Worm (Caenorhabditis elegans): ENCODE results near the gene hint-3.
A peak's percentile ranks its signal among the peaks of the same experiment; 100 is the strongest.

Gene hint-3

DNA sequence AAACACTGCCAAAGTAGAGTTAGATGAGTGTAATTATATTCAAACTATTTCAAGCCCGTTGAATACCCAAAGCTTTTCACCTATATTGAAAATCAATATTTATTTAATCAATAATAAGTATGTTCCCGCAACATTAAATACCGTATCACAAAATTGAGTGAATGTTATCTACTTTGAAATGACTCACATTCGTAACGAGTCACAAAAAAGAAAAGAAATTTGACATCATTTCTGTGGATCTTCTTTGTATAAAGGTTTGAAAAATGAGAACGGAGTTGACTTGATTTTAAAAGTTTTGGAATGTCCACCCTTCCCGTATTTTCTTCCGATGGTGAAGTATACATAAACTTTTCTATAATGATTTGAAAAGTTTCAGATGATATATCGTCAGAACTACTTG, 25.0 kb upstream of the hint-3 start, which contains the start of gene srr-10:
TSS of gene srr-10 (plus strand) at position 301 of the 400 bp plus-strand sequence.
- no peak for TF ChIP-seq jun-1 (tag; optimal IDR thresholded peaks at IDR 0.05)

DNA sequence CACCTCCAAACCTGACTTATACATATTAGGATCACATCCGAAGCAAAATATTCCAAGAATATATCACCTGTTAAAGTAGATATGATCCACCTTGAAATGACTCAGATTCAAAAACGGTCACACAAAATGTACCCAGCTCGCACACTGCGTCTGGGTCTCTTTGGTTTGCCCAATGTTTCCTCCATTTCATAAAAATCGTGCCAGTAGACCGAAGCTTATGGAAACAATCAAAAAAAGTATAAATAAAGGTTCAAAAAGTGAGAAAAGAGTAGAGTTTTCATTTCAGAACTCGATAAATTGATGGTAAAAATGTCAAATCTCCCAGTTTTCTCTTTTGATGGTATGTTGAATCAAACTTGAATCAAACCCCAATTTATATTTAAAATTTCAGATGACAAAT, 22.6 kb upstream of the hint-3 start, which contains the start of gene srr-9:
TSS of gene srr-9 (plus strand) at position 301 of the 400 bp plus-strand sequence.
- TF ChIP-seq ceh-16 (tag; optimal IDR thresholded peaks at IDR 0.05): no peak
- TF ChIP-seq skn-1 (tag; optimal IDR thresholded peaks at IDR 0.05): no peak
- TF ChIP-seq nhr-76 (tag; optimal IDR thresholded peaks at IDR 0.05): no peak
- TF ChIP-seq ceh-28 (tag; optimal IDR thresholded peaks at IDR 0.05): no peak
- TF ChIP-seq lin-15B (tag; optimal IDR thresholded peaks at IDR 0.05): no peak
- no peak for TF ChIP-seq nhr-67 (tag; optimal IDR thresholded peaks at IDR 0.05)
- TF ChIP-seq ztf-4 (tag; optimal IDR thresholded peaks at IDR 0.05): no peak
- TF ChIP-seq sea-2 (GFP tag; optimal IDR thresholded peaks at IDR 0.05): no peak
- TF ChIP-seq lin-39 (tag; optimal IDR thresholded peaks at IDR 0.05): no peak
- no peak for TF ChIP-seq mml-1 (tag; optimal IDR thresholded peaks at IDR 0.05)
- TF ChIP-seq nhr-77 (tag; optimal IDR thresholded peaks at IDR 0.05): no peak
- no peak for TF ChIP-seq egl-27 (tag; optimal IDR thresholded peaks at IDR 0.05)
- no peak for TF ChIP-seq egl-5 (tag; optimal IDR thresholded peaks at IDR 0.05)
- TF ChIP-seq hmg-11 (tag; optimal IDR thresholded peaks at IDR 0.05): no peak
- TF ChIP-seq nhr-43 (tag; optimal IDR thresholded peaks at IDR 0.05; ENCODE audit: poor library complexity, severe bottlenecking): no peak

DNA sequence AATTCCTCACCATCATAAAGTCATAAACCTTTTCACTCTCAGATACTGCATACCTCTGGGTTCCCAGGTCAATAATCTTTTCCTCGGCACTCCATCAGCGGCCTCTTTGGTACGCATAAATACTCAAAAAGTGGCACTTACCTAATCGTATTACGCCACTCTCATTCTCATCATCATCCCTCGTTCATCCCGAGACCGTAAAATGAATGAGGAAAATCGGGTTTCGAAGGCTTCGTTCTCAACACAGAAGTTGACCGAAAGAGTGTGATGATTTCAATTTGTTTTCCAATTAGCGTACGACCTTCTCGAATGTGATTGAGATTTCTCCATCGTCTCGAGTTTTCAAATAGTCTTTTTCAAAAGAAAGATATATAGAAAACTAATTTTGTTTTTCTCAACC, 20.3 kb upstream of the hint-3 start:
- TF ChIP-seq nhr-237 (tag; optimal IDR thresholded peaks at IDR 0.05) (no peak), skn-1 (tag; optimal IDR thresholded peaks at IDR 0.05) (no peak), nhr-76 (tag; optimal IDR thresholded peaks at IDR 0.05) (no peak), nhr-12 (tag; optimal IDR thresholded peaks at IDR 0.05) (no peak), tbx-2 (tag; optimal IDR thresholded peaks at IDR 0.05) (no peak), unc-39 (tag; optimal IDR thresholded peaks at IDR 0.05) (no peak), nhr-28 (tag; optimal IDR thresholded peaks at IDR 0.05) (no peak), aly-2 (tag; optimal IDR thresholded peaks at IDR 0.05) (no peak), R02D3.7 (tag; optimal IDR thresholded peaks at IDR 0.05) (no peak), pha-4 (tag; optimal IDR thresholded peaks at IDR 0.05) (no peak)

DNA sequence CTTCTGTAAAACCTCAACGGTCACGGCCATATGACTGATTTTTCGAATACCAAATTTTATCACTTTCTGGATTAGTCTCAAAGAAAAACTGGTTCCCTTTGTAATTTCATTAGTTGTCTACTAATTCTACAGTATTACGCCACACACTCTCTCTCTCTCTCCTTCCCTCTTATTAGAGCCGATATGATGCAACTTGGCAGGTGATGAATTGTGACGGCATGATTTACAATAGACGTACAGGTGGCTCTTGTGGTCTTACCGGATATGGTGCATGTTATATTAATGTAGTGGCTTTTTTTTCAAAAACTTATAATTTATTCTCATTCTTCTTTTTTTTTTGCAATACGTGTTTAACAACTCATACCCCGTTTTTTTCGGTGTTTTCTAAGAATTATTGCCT, 18.4 kb upstream of the hint-3 start:
- no peak for TF ChIP-seq pha-4 (tag; optimal IDR thresholded peaks at IDR 0.05)
- TF ChIP-seq ceh-9 (tag; optimal IDR thresholded peaks at IDR 0.05): no peak
- no peak for TF ChIP-seq skn-1 (tag; optimal IDR thresholded peaks at IDR 0.05)
- TF ChIP-seq nhr-11 (tag; optimal IDR thresholded peaks at IDR 0.05): no peak
- no peak for TF ChIP-seq nhr-43 (tag; optimal IDR thresholded peaks at IDR 0.05; ENCODE audit: poor library complexity, severe bottlenecking)

DNA sequence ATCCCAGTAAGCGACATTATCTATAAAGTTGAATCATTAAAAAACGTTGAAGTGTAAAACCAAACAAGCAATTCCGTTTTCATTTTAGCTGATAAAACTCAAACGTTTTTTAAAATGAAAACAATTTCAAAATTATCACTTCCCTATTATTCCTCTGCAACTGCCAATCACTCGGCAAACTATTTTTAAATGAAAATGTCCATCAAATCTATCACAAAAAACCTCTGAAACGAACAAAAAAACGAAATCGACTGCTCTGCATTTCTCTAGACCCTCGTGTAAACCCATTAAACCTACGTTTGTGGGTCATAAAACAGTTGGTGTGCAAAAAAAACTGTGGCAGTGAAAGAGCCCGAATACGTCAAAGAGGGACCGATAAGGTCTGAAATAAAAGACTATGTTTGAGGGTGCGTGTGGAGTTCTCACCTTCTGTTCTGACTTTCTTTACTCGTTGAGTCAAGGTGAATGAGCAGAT, 17.8 kb upstream of the hint-3 start, which contains the start of gene fbxl-5:
TSS of gene fbxl-5 (plus strand) at position 425 of the 475 bp plus-strand sequence.
- TF ChIP-seq elt-3 (tag; optimal IDR thresholded peaks at IDR 0.05) (no peak), skn-1 (tag; optimal IDR thresholded peaks at IDR 0.05) (no peak), elt-2 (tag; optimal IDR thresholded peaks at IDR 0.05) (no peak), nhr-12 (tag; optimal IDR thresholded peaks at IDR 0.05) (no peak), pqm-1 (tag; optimal IDR thresholded peaks at IDR 0.05) (no peak), egl-5 (tag; optimal IDR thresholded peaks at IDR 0.05) (no peak), egl-27 (tag; optimal IDR thresholded peaks at IDR 0.05) (no peak), fkh-10 (GFP tag; optimal IDR thresholded peaks at IDR 0.05) (no peak), zag-1 (tag; optimal IDR thresholded peaks at IDR 0.05) (no peak), ztf-4 (tag; optimal IDR thresholded peaks at IDR 0.05) (no peak), jun-1 (tag; optimal IDR thresholded peaks at IDR 0.05) (no peak), nhr-77 (tag; optimal IDR thresholded peaks at IDR 0.05) (no peak), hmg-11 (tag; optimal IDR thresholded peaks at IDR 0.05) (no peak), nhr-25 (tag; optimal IDR thresholded peaks at IDR 0.05) (no peak), fkh-2 (tag; optimal IDR thresholded peaks at IDR 0.05) (no peak), R02D3.7 (tag; optimal IDR thresholded peaks at IDR 0.05) (no peak), nhr-28 (tag; optimal IDR thresholded peaks at IDR 0.05) (no peak), unc-39 (tag; optimal IDR thresholded peaks at IDR 0.05) (no peak)

DNA sequence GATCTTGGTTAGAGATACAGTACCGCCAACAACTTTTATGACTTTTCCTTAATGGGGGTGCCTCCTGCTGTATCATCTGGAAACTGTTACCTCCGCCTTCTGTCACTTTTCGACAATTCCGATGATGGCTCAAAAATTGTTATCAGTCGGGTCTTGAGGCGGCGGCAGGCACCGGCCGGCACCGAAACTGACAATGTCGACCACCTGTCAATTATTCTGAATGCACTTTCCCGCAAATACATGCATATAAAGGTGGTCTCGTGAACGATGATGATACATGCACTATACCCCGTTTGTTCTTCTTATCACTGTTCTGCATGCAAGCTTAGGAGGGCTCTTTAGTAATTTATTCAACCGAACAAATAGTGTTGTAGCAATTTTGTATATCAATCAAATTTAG, 16.2 kb upstream of the hint-3 start:
- peak; percentile 98 for TF ChIP-seq elt-2 (tag; optimal IDR thresholded peaks at IDR 0.05)
- TF ChIP-seq nhr-76 (tag; optimal IDR thresholded peaks at IDR 0.05): no peak
- TF ChIP-seq lsy-12 (tag; optimal IDR thresholded peaks at IDR 0.05): no peak
- TF ChIP-seq nhr-237 (tag; optimal IDR thresholded peaks at IDR 0.05): no peak
